Fruit fly (Drosophila melanogaster) whole organism, wandering third instar larva: ENCODE data around the gene Lkb1.

Source experiments
- Abd-B ChIP-seq: fragments of >200 bp; optimal IDR thresholded peaks from 2 replicates; lab custom pipeline; 2017; ENCODE audit warnings: missing biosample characterization, missing genetic modification characterization
- CG32264 ChIP-seq: fragments of 200-800 bp; sonication (Bioruptor generic); optimal IDR thresholded peaks from 2 replicates; lab custom pipeline; 2016; ENCODE audit warnings: missing biosample characterization, missing genetic modification characterization
- CG9705 ChIP-seq: fragments of 200-800 bp; sonication (Bioruptor generic); optimal IDR thresholded peaks from 2 replicates; lab custom pipeline; 2018; ENCODE audit warnings: missing biosample characterization, mild to moderate bottlenecking, missing genetic modification characterization
- CrebA ChIP-seq: fragments of 200-800 bp; sonication (Bioruptor generic); optimal IDR thresholded peaks from 2 replicates; lab custom pipeline; 2016; ENCODE audit warnings: missing biosample characterization, mild to moderate bottlenecking, missing genetic modification characterization, borderline replicate concordance
- Dfd ChIP-seq: fragments of >200 bp; optimal IDR thresholded peaks from 2 replicates; lab custom pipeline; 2017; ENCODE audit warnings: missing biosample characterization, missing genetic modification characterization
- Dif ChIP-seq: fragments of 200-275, 200-300 bp; sonication (Bioruptor generic); optimal IDR thresholded peaks from 2 replicates; lab custom pipeline; 2018; ENCODE audit warnings: missing biosample characterization, missing genetic modification characterization; ENCODE audit not compliant: partially characterized antibody
- GATAd ChIP-seq: sonication (Bioruptor generic); optimal IDR thresholded peaks from 2 replicates; lab custom pipeline; 2016; ENCODE audit warnings: missing biosample characterization, missing genetic modification characterization
- HLH106 ChIP-seq: fragments of 200-800 bp; optimal IDR thresholded peaks from 3 replicates; lab custom pipeline; 2019; ENCODE audit warnings: missing biosample characterization, mild to moderate bottlenecking, missing genetic modification characterization, moderate library complexity
- Hnf4 ChIP-seq: fragments of 200-800 bp; sonication (Bioruptor generic); optimal IDR thresholded peaks from 2 replicates; lab custom pipeline; 2016; ENCODE audit warnings: missing biosample characterization, mild to moderate bottlenecking, missing genetic modification characterization
- Hr78 ChIP-seq: fragments of >200 bp; optimal IDR thresholded peaks from 2 replicates; lab custom pipeline; 2017; ENCODE audit warnings: missing biosample characterization, missing genetic modification characterization
- Hr83 ChIP-seq: fragments of 200-300 bp; sonication (Bioruptor generic); optimal IDR thresholded peaks from 2 replicates; lab custom pipeline; 2016; ENCODE audit warnings: missing biosample characterization, mild to moderate bottlenecking, missing genetic modification characterization, moderate library complexity; ENCODE audit not compliant: poor library complexity, severe bottlenecking
- Jra ChIP-seq: sonication (Bioruptor generic); optimal IDR thresholded peaks from 2 replicates; lab custom pipeline; 2016; ENCODE audit warnings: missing biosample characterization, missing genetic modification characterization
- Mio ChIP-seq: sonication (Bioruptor generic); optimal IDR thresholded peaks from 2 replicates; lab custom pipeline; 2016; ENCODE audit warnings: missing biosample characterization, missing genetic modification characterization
- Myc ChIP-seq: fragments of >200 bp; optimal IDR thresholded peaks from 2 replicates; lab custom pipeline; 2017
- N ChIP-seq: fragments of >200 bp; optimal IDR thresholded peaks from 2 replicates; lab custom pipeline; 2018; ENCODE audit warnings: missing biosample characterization, missing external identifiers, missing genetic modification characterization
- OdsH ChIP-seq: fragments of 200-800 bp; sonication (Bioruptor generic); optimal IDR thresholded peaks from 2 replicates; lab custom pipeline; 2016; ENCODE audit warnings: missing biosample characterization, mild to moderate bottlenecking, missing genetic modification characterization
- Rel ChIP-seq, 2 experiments: fragments of 200-800 bp; sonication (Bioruptor generic) in 1 of 2; optimal IDR thresholded peaks; 2 replicates in 1 of 2; 3 replicates in 1 of 2; lab custom pipeline; 2016 to 2019; ENCODE audit warnings: mild to moderate bottlenecking in 2 of 2, missing biosample characterization in 2 of 2, missing genetic modification characterization in 2 of 2, moderate library complexity in 1 of 2
- Sp1 ChIP-seq: fragments of 200-800 bp; sonication (Bioruptor generic); optimal IDR thresholded peaks from 3 replicates; lab custom pipeline; 2019; ENCODE audit warnings: missing biosample characterization, mild to moderate bottlenecking, missing genetic modification characterization, moderate library complexity
- Vsx2 ChIP-seq: fragments of 200-300, 225-300 bp; sonication (Bioruptor generic); optimal IDR thresholded peaks from 2 replicates; lab custom pipeline; 2018; ENCODE audit warnings: missing biosample characterization, missing genetic modification characterization; ENCODE audit not compliant: partially characterized antibody
- br ChIP-seq: fragments of 200-800 bp; sonication (Bioruptor generic); optimal IDR thresholded peaks from 2 replicates; lab custom pipeline; 2016; ENCODE audit warnings: missing biosample characterization, missing genetic modification characterization
- brk ChIP-seq: fragments of 200-800 bp; sonication (Bioruptor generic); optimal IDR thresholded peaks from 2 replicates; lab custom pipeline; 2016; ENCODE audit warnings: missing biosample characterization, mild to moderate bottlenecking, missing genetic modification characterization
- dl ChIP-seq, 2 experiments: fragments of 175-275, 200-275 bp in 1 of 2; fragments of 200-275 bp in 1 of 2; sonication (Bioruptor generic); optimal IDR thresholded peaks; lab custom pipeline; 2018; ENCODE audit warnings: mild to moderate bottlenecking in 2 of 2, missing biosample characterization in 2 of 2, missing genetic modification characterization in 2 of 2, moderate library complexity in 2 of 2; ENCODE audit not compliant: partially characterized antibody in 2 of 2, insufficient read depth in 1 of 2
- dmrt93B ChIP-seq: fragments of 200-800 bp; sonication (Bioruptor generic); optimal IDR thresholded peaks from 2 replicates; lab custom pipeline; 2018; ENCODE audit warnings: missing biosample characterization, mild to moderate bottlenecking, missing genetic modification characterization
- dsf ChIP-seq: sonication (Bioruptor generic); optimal IDR thresholded peaks from 2 replicates; lab custom pipeline; 2016; ENCODE audit warnings: missing biosample characterization, missing genetic modification characterization, borderline replicate concordance
- ey ChIP-seq: fragments of 200-800 bp; sonication (Bioruptor generic); optimal IDR thresholded peaks from 2 replicates; lab custom pipeline; 2016; ENCODE audit warnings: missing biosample characterization, missing genetic modification characterization
- foxo ChIP-seq, 2 experiments: fragments of 200-800 bp; sonication (Bioruptor generic); optimal IDR thresholded peaks; 2 replicates in 1 of 2; 3 replicates in 1 of 2; lab custom pipeline; 2016 to 2017; ENCODE audit warnings: missing biosample characterization in 2 of 2, missing genetic modification characterization in 2 of 2
- fru ChIP-seq: fragments of 200-800 bp; sonication (Bioruptor generic); optimal IDR thresholded peaks from 3 replicates; lab custom pipeline; 2016; ENCODE audit warnings: missing biosample characterization, mild to moderate bottlenecking, missing genetic modification characterization
- h ChIP-seq: fragments of 200-800 bp; sonication (Bioruptor generic); optimal IDR thresholded peaks from 3 replicates; lab custom pipeline; 2016; ENCODE audit warnings: missing biosample characterization, mild to moderate bottlenecking, missing genetic modification characterization
- jim ChIP-seq: fragments of 175-275, 200-325 bp; sonication (Bioruptor generic); optimal IDR thresholded peaks from 2 replicates; lab custom pipeline; 2016; ENCODE audit warnings: missing biosample characterization, mild to moderate bottlenecking, missing genetic modification characterization
- lola ChIP-seq: fragments of >200 bp; optimal IDR thresholded peaks from 2 replicates; lab custom pipeline; 2017; ENCODE audit warnings: missing biosample characterization, missing genetic modification characterization
- pan ChIP-seq: fragments of >200 bp; optimal IDR thresholded peaks from 2 replicates; lab custom pipeline; 2017
- psq ChIP-seq: fragments of 200-800 bp; sonication (Bioruptor generic); optimal IDR thresholded peaks from 3 replicates; lab custom pipeline; 2017; ENCODE audit warnings: missing biosample characterization, mild to moderate bottlenecking, missing genetic modification characterization, moderate library complexity
- rgr ChIP-seq: fragments of 200-800 bp; sonication (Bioruptor generic); optimal IDR thresholded peaks from 3 replicates; lab custom pipeline; 2016; ENCODE audit warnings: missing biosample characterization, mild to moderate bottlenecking, missing genetic modification characterization
- sage ChIP-seq: fragments of 200-800 bp; sonication (Bioruptor generic); optimal IDR thresholded peaks from 2 replicates; lab custom pipeline; 2016; ENCODE audit warnings: missing biosample characterization, mild to moderate bottlenecking, missing genetic modification characterization
- sv ChIP-seq: fragments of 200-800 bp; sonication (Bioruptor generic); optimal IDR thresholded peaks from 3 replicates; lab custom pipeline; 2016; ENCODE audit warnings: missing biosample characterization, missing genetic modification characterization
- tai ChIP-seq: sonication (Bioruptor generic); optimal IDR thresholded peaks from 2 replicates; lab custom pipeline; 2016; ENCODE audit warnings: missing biosample characterization, missing genetic modification characterization
- usp ChIP-seq: fragments of >200 bp; optimal IDR thresholded peaks from 2 replicates; lab custom pipeline; 2017; ENCODE audit warnings: missing biosample characterization, missing genetic modification characterization
- woc ChIP-seq: sonication (Bioruptor generic); optimal IDR thresholded peaks from 2 replicates; lab custom pipeline; 2016; ENCODE audit warnings: missing biosample characterization, mild to moderate bottlenecking, missing genetic modification characterization

Gene Lkb1

DNA sequence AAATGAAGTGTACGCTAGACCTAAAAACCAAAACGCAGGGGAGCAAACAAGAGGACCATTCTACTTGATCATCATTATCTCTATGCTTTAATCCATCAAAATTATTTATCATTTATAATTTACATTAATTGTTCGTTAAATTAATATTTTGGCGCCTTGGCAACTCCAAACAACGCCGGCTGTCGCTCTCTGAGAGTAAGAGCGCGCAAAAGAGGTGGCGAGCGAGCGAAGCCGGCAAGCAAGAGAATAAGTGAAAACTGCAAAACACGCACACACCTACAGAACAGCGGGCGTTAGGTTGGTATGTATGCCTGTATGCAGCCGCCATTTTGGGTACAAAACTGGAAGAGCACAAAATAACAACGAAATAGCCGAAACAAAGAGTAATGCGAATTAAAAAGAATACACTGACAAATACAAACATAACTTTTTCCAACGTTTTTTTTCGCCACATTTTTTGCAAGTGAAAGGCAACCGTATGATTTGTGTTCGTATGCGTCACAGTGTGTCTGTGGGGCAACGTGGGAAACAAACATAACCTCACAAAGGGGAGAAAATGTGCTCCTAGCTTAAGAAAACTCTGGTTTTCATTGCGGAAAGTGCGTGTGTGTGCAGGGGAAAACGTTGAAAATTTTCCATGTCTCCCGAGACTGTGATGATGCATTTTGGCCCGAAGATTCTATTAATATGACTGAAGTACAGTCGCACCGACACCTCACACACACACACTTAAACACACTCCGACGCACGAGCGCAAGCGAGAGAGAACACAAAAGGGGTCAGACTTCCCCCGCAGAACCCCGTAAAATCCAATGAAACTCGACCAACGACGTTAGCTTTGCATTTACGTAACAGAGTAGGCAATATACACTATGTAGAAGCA, 31.3 kb upstream of the Lkb1 start:
- TF ChIP-seq jim: no peak
- TF ChIP-seq usp: no peak
- peak; percentile 31 for TF ChIP-seq OdsH
- TF ChIP-seq Rel (GFP tag; optimal IDR thresholded peaks at IDR 0.05; lab: Kevin White, UChicago): peak; percentile 56
- TF ChIP-seq Rel (tag; optimal IDR thresholded peaks at IDR 0.05; lab: Kevin White, UChicago): peak; percentile 2
- TF ChIP-seq Mio (GFP tag; lab: Kevin White, UChicago): no peak
- TF ChIP-seq dsf: peak; percentile 25
- no peak for TF ChIP-seq sv (GFP tag; lab: Kevin White, UChicago)
- TF ChIP-seq Hr83: no peak
- peak; percentile 93 for TF ChIP-seq Dif (GFP tag; lab: Kevin White, UChicago)
- TF ChIP-seq Abd-B (GFP tag; lab: Kevin White, UChicago): no peak
- no peak for TF ChIP-seq CG9705 (GFP tag; lab: Kevin White, UChicago)
- TF ChIP-seq foxo (GFP tag; optimal IDR thresholded peaks at IDR 0.05; lab: Kevin White, UChicago): peak in 1 of 2 experiments; percentile 16
- TF ChIP-seq sage (GFP tag; lab: Kevin White, UChicago): peak; percentile 77
- TF ChIP-seq Vsx2 (GFP tag; lab: Kevin White, UChicago): no peak
- peak; percentile 19 for TF ChIP-seq CG32264
- TF ChIP-seq tai (GFP tag; lab: Kevin White, UChicago): peak; percentile 60
- TF ChIP-seq ey (GFP tag; lab: Kevin White, UChicago): no peak
- peak; percentile 40 for TF ChIP-seq br (GFP tag; lab: Kevin White, UChicago)
- peak; percentile 55 to 91 for TF ChIP-seq dl (GFP tag; optimal IDR thresholded peaks at IDR 0.05; lab: Kevin White, UChicago; ENCODE audit: insufficient read depth in 1 of 2, partially characterized antibody in 2 of 2)
- TF ChIP-seq h (GFP tag; lab: Kevin White, UChicago): peak; percentile 11
- TF ChIP-seq Myc (lab: Kevin White, UChicago): peak; percentile 64
- TF ChIP-seq Hr78 (GFP tag; lab: Kevin White, UChicago): no peak
- TF ChIP-seq HLH106 (tag; lab: Kevin White, UChicago): no peak
- peak; percentile 22 for TF ChIP-seq woc (GFP tag; lab: Kevin White, UChicago)
- no peak for TF ChIP-seq dmrt93B (GFP tag; lab: Kevin White, UChicago)
- peak; percentile 53 for TF ChIP-seq Hnf4 (GFP tag; lab: Kevin White, UChicago)
- TF ChIP-seq brk (GFP tag; lab: Kevin White, UChicago): peak; percentile 73
- TF ChIP-seq N: peak; percentile 17
- peak; percentile 48 for TF ChIP-seq Sp1 (GFP tag; lab: Kevin White, UChicago)
- TF ChIP-seq GATAd (GFP tag; lab: Kevin White, UChicago): no peak
- no peak for TF ChIP-seq Dfd (GFP tag; lab: Kevin White, UChicago)
- TF ChIP-seq CrebA (GFP tag; lab: Kevin White, UChicago): peak; percentile 87
- no peak for TF ChIP-seq rgr
- no peak for TF ChIP-seq lola (GFP tag; lab: Kevin White, UChicago)
- TF ChIP-seq Jra (GFP tag; lab: Kevin White, UChicago): peak; percentile 73
- peak; percentile 85 for TF ChIP-seq psq
- TF ChIP-seq pan (lab: Kevin White, UChicago): no peak
- peak; percentile 33 for TF ChIP-seq fru (GFP tag; lab: Kevin White, UChicago)
- TF ChIP-seq, all 38 proteins: peak for 21

- TF ChIP-seq CrebA (GFP tag; lab: Kevin White, UChicago) (no peak), Dif (GFP tag; lab: Kevin White, UChicago) (no peak), GATAd (GFP tag; lab: Kevin White, UChicago) (no peak), HLH106 (tag; lab: Kevin White, UChicago) (peak; percentile 41), dsf (no peak), brk (GFP tag; lab: Kevin White, UChicago) (peak; percentile 3), Vsx2 (GFP tag; lab: Kevin White, UChicago) (no peak), N (no peak), Hnf4 (GFP tag; lab: Kevin White, UChicago) (peak; percentile 52), woc (GFP tag; lab: Kevin White, UChicago) (peak; percentile 18), Mio (GFP tag; lab: Kevin White, UChicago) (no peak), h (GFP tag; lab: Kevin White, UChicago) (peak; percentile 69), dl (GFP tag; optimal IDR thresholded peaks at IDR 0.05; lab: Kevin White, UChicago; ENCODE audit: insufficient read depth in 1 of 2, partially characterized antibody in 2 of 2) (no peak), Dfd (GFP tag; lab: Kevin White, UChicago) (no peak), rgr (peak; percentile 63), sv (GFP tag; lab: Kevin White, UChicago) (no peak), psq (no peak), usp (no peak), Jra (GFP tag; lab: Kevin White, UChicago) (no peak), foxo (GFP tag; optimal IDR thresholded peaks at IDR 0.05; lab: Kevin White, UChicago) (peak; percentile 27 to 56), br (GFP tag; lab: Kevin White, UChicago) (peak; percentile 50), sage (GFP tag; lab: Kevin White, UChicago) (peak; percentile 1), lola (GFP tag; lab: Kevin White, UChicago) (no peak), Rel (GFP tag; optimal IDR thresholded peaks at IDR 0.05; lab: Kevin White, UChicago) (no peak), Rel (tag; optimal IDR thresholded peaks at IDR 0.05; lab: Kevin White, UChicago) (no peak), OdsH (peak; percentile 47), Hr83 (no peak), Myc (lab: Kevin White, UChicago) (peak; percentile 23), Sp1 (GFP tag; lab: Kevin White, UChicago) (peak; percentile 71), fru (GFP tag; lab: Kevin White, UChicago) (peak; percentile 52), ey (GFP tag; lab: Kevin White, UChicago) (peak; percentile 47), jim (peak; percentile 26), pan (lab: Kevin White, UChicago) (no peak), Hr78 (GFP tag; lab: Kevin White, UChicago) (no peak), Abd-B (GFP tag; lab: Kevin White, UChicago) (no peak), tai (GFP tag; lab: Kevin White, UChicago) (no peak), dmrt93B (GFP tag; lab: Kevin White, UChicago) (peak; percentile 54), CG9705 (GFP tag; lab: Kevin White, UChicago) (peak; percentile 42)
Observed at dm6 chr3R:13645874-13646370, 30.4 kb upstream of the Lkb1 start, which contains the start of gene sqd. Gene sqd, minus strand, starts transcription at chr3R:13646304.
